Worm (Caenorhabditis elegans) whole organism, mixed stage, embryonic: ENCODE data around the gene F46B3.23.

ENCODE experiments used
- M03D4.4 ChIP-seq: sonication (generic microtip); optimal IDR thresholded peaks from 2 replicates; lab custom pipeline; 2017; ENCODE audit warnings: mild to moderate bottlenecking, missing genetic modification characterization, missing compliant biosample characterization
- bed-3 ChIP-seq: fragments of 200-800 bp; sonication (Bioruptor generic); optimal IDR thresholded peaks from 3 replicates; lab custom pipeline; 2018; ENCODE audit warnings: mild to moderate bottlenecking, missing genetic modification characterization, moderate library complexity, missing compliant biosample characterization
- blmp-1 ChIP-seq: fragments of 150-350 bp; optimal IDR thresholded peaks from 2 replicates; lab custom pipeline; 2014; ENCODE audit warnings: missing biosample characterization, missing genetic modification characterization
- ceh-39 ChIP-seq: fragments of 150-350 bp; optimal IDR thresholded peaks from 2 replicates; lab custom pipeline; 2014; ENCODE audit warnings: missing biosample characterization, missing genetic modification characterization
- ceh-43 ChIP-seq: fragments of 200-800 bp; sonication (Bioruptor generic); optimal IDR thresholded peaks from 2 replicates; lab custom pipeline; 2018; ENCODE audit warnings: mild to moderate bottlenecking, missing genetic modification characterization, moderate library complexity, missing compliant biosample characterization
- ceh-83 ChIP-seq: fragments of 200-800 bp; sonication (Bioruptor generic); optimal IDR thresholded peaks from 2 replicates; lab custom pipeline; 2018; ENCODE audit warnings: mild to moderate bottlenecking, missing genetic modification characterization, missing compliant biosample characterization
- ces-1 ChIP-seq: fragments of 150-350 bp; optimal IDR thresholded peaks from 2 replicates; lab custom pipeline; 2014; ENCODE audit warnings: missing biosample characterization, missing genetic modification reagents, missing genetic modification characterization
- cnd-1 ChIP-seq: fragments of 200-800 bp; sonication (Bioruptor generic); optimal IDR thresholded peaks from 2 replicates; lab custom pipeline; 2018; ENCODE audit warnings: mild to moderate bottlenecking, missing genetic modification characterization, missing compliant biosample characterization
- drap-1 ChIP-seq: fragments of 200-800 bp; sonication (Bioruptor generic); optimal IDR thresholded peaks from 3 replicates; lab custom pipeline; 2018; ENCODE audit warnings: mild to moderate bottlenecking, missing genetic modification characterization, missing compliant biosample characterization
- elt-1 ChIP-seq: sonication (generic microtip); optimal IDR thresholded peaks from 2 replicates; lab custom pipeline; 2017; ENCODE audit warnings: missing genetic modification characterization, mild to moderate bottlenecking, missing compliant biosample characterization, antibody characterized with exemption, moderate library complexity, borderline replicate concordance; ENCODE audit not compliant: insufficient read depth
- elt-3 ChIP-seq: fragments of 150-350 bp; optimal IDR thresholded peaks from 2 replicates; lab custom pipeline; 2014; ENCODE audit warnings: missing biosample characterization, missing genetic modification characterization
- flh-1 ChIP-seq: fragments of 200-800 bp; sonication (Bioruptor generic); optimal IDR thresholded peaks from 2 replicates; lab custom pipeline; 2018; ENCODE audit warnings: mild to moderate bottlenecking, missing genetic modification characterization, moderate library complexity, missing compliant biosample characterization
- ham-2 ChIP-seq: fragments of 200-800 bp; sonication (Bioruptor generic); optimal IDR thresholded peaks from 2 replicates; lab custom pipeline; 2018; ENCODE audit warnings: mild to moderate bottlenecking, missing genetic modification characterization, missing compliant biosample characterization
- hlh-1 ChIP-seq: fragments of 150-350 bp; optimal IDR thresholded peaks from 2 replicates; lab custom pipeline; 2014; ENCODE audit warnings: missing biosample characterization, missing genetic modification reagents, missing genetic modification characterization
- lin-13 ChIP-seq: fragments of 150-350 bp; optimal IDR thresholded peaks from 2 replicates; lab custom pipeline; 2014; ENCODE audit warnings: missing biosample characterization, missing genetic modification characterization
- lin-32 ChIP-seq: fragments of 200-800 bp; sonication (Bioruptor generic); optimal IDR thresholded peaks from 2 replicates; lab custom pipeline; 2018; ENCODE audit warnings: mild to moderate bottlenecking, missing genetic modification characterization, missing compliant biosample characterization
- mls-2 ChIP-seq: sonication (generic microtip); optimal IDR thresholded peaks from 2 replicates; lab custom pipeline; 2016; ENCODE audit warnings: mild to moderate bottlenecking, missing genetic modification characterization, moderate library complexity, missing compliant biosample characterization
- nhr-12 ChIP-seq: fragments of 150-350 bp; optimal IDR thresholded peaks from 2 replicates; lab custom pipeline; 2014; ENCODE audit warnings: missing biosample characterization, missing genetic modification characterization
- nhr-2 ChIP-seq: fragments of 150-350 bp; optimal IDR thresholded peaks from 2 replicates; lab custom pipeline; 2014; ENCODE audit warnings: missing biosample characterization, missing genetic modification characterization
- nhr-237 ChIP-seq: fragments of 150-350 bp; optimal IDR thresholded peaks from 2 replicates; lab custom pipeline; 2014; ENCODE audit warnings: missing biosample characterization, missing genetic modification characterization
- nhr-28 ChIP-seq: fragments of 150-350 bp; optimal IDR thresholded peaks from 2 replicates; lab custom pipeline; 2014; ENCODE audit warnings: missing biosample characterization, missing genetic modification characterization
- nhr-76 ChIP-seq: sonication (generic microtip); optimal IDR thresholded peaks from 2 replicates; lab custom pipeline; 2017; ENCODE audit warnings: missing biosample characterization, missing genetic modification characterization
- pha-4 ChIP-seq: fragments of 150-350 bp; optimal IDR thresholded peaks from 2 replicates; lab custom pipeline; 2018; ENCODE audit warnings: missing biosample characterization, missing genetic modification reagents, missing genetic modification characterization
- snpc-4 ChIP-seq: fragments of 150-350 bp; optimal IDR thresholded peaks from 2 replicates; lab custom pipeline; 2014; ENCODE audit warnings: missing biosample characterization, missing genetic modification characterization
- sptf-1 ChIP-seq: sonication (generic microtip); optimal IDR thresholded peaks from 2 replicates; lab custom pipeline; 2017; ENCODE audit warnings: mild to moderate bottlenecking, missing genetic modification characterization, moderate library complexity, missing compliant biosample characterization
- unc-120 ChIP-seq: sonication (generic microtip); optimal IDR thresholded peaks from 2 replicates; lab custom pipeline; 2017; ENCODE audit warnings: missing genetic modification characterization, missing compliant biosample characterization; ENCODE audit not compliant: poor library complexity, severe bottlenecking
- unc-39 ChIP-seq: fragments of 150-350 bp; optimal IDR thresholded peaks from 2 replicates; lab custom pipeline; 2014; ENCODE audit warnings: missing biosample characterization, missing genetic modification characterization
- unc-62 ChIP-seq: fragments of 150-350 bp; optimal IDR thresholded peaks from 2 replicates; lab custom pipeline; 2014; ENCODE audit warnings: missing biosample characterization, missing genetic modification reagents, missing genetic modification characterization
- zip-8 ChIP-seq: fragments of 150-350 bp; optimal IDR thresholded peaks from 2 replicates; lab custom pipeline; 2014; ENCODE audit warnings: missing biosample characterization, missing genetic modification characterization
- ztf-11 ChIP-seq: fragments of 150-350 bp; optimal IDR thresholded peaks from 2 replicates; lab custom pipeline; 2014; ENCODE audit warnings: missing biosample characterization, missing genetic modification characterization

Gene F46B3.23

DNA sequence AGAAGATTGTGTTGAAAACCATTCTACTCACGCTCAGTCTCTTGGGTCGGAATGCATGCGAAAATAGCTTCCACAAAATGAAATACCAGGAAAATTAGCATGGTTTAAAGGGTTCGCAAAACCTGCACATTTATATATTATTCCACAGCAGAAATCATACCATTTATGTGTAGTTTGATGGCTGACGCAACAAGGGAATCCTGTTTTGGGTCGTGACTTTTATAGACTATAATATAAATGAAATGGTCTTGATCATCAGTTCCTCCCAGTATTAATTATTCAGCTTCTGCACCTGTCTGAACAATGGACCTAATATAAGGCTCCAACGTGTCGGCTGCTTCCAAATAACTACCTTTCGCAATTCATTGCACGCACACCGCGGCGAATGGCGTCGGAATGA, 16.5 kb upstream of the F46B3.23 start, which contains the start of gene F46B3.8:
Gene F46B3.8 (minus strand): TSS at position 101 of the 400 bp plus-strand sequence.
- TF ChIP-seq unc-62 (GFP tag; lab: Kevin White, UChicago): no peak
- no peak for TF ChIP-seq snpc-4
- TF ChIP-seq mls-2 (tag; lab: Kevin White, UChicago): no peak
- no peak for TF ChIP-seq zip-8
- TF ChIP-seq unc-39 (tag; lab: Kevin White, UChicago): no peak
- TF ChIP-seq ceh-43 (GFP tag; lab: Kevin White, UChicago): no peak
- no peak for TF ChIP-seq nhr-12 (tag; lab: Kevin White, UChicago)
- TF ChIP-seq pha-4 (tag; lab: Kevin White, UChicago): no peak
- TF ChIP-seq lin-32: no peak
- TF ChIP-seq hlh-1 (tag; lab: Kevin White, UChicago): no peak
- no peak for TF ChIP-seq ces-1 (GFP tag; lab: Kevin White, UChicago)
- TF ChIP-seq lin-13 (tag; lab: Kevin White, UChicago): no peak
- no peak for TF ChIP-seq nhr-76 (tag; lab: Kevin White, UChicago)
- no peak for TF ChIP-seq drap-1
- TF ChIP-seq nhr-28 (tag; lab: Kevin White, UChicago): no peak
- no peak for TF ChIP-seq ztf-11 (tag; lab: Kevin White, UChicago)
- no peak for TF ChIP-seq elt-3
- no peak for TF ChIP-seq nhr-237 (tag; lab: Kevin White, UChicago)
- TF ChIP-seq nhr-2 (tag; lab: Kevin White, UChicago): no peak

DNA sequence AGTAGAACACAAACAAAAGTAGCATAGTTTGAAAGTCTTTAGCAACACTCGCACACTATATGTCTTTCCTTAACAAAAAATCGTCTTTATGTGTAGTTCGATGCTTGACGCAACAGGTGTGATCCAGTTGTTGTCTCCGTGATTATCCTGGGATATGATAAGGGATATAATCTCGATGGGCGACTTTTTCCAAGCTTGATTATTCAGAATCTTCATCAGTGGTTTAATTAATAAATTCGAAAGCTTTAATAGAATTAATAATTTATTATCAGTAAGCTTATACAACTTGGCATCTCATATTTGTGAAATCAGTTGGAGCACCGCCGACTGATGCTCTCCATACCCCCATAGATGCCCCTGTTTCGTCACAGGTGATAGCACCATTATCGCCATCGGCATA, 12.1 kb upstream of the F46B3.23 start, which contains the start of gene F46B3.7:
Gene F46B3.7 (minus strand): TSS at position 101 of the 400 bp plus-strand sequence.
- no peak for TF ChIP-seq lin-13 (tag; lab: Kevin White, UChicago)
- TF ChIP-seq drap-1: no peak
- no peak for TF ChIP-seq ceh-43 (GFP tag; lab: Kevin White, UChicago)
- TF ChIP-seq blmp-1 (tag; lab: Kevin White, UChicago): no peak
- TF ChIP-seq ceh-83 (GFP tag; lab: Kevin White, UChicago): no peak
- no peak for TF ChIP-seq nhr-28 (tag; lab: Kevin White, UChicago)
- no peak for TF ChIP-seq M03D4.4 (tag; lab: Kevin White, UChicago)
- no peak for TF ChIP-seq nhr-2 (tag; lab: Kevin White, UChicago)
- TF ChIP-seq sptf-1 (tag; lab: Kevin White, UChicago): no peak
- no peak for TF ChIP-seq zip-8
- no peak for TF ChIP-seq bed-3 (GFP tag; lab: Kevin White, UChicago)
- TF ChIP-seq ces-1 (GFP tag; lab: Kevin White, UChicago): no peak
- TF ChIP-seq lin-32: no peak
- no peak for TF ChIP-seq flh-1 (GFP tag; lab: Kevin White, UChicago)
- no peak for TF ChIP-seq pha-4 (tag; lab: Kevin White, UChicago)
- TF ChIP-seq ztf-11 (tag; lab: Kevin White, UChicago): no peak
- no peak for TF ChIP-seq elt-1
- no peak for TF ChIP-seq cnd-1 (tag; lab: Kevin White, UChicago)
- TF ChIP-seq, all 35 proteins: peak for 0

DNA sequence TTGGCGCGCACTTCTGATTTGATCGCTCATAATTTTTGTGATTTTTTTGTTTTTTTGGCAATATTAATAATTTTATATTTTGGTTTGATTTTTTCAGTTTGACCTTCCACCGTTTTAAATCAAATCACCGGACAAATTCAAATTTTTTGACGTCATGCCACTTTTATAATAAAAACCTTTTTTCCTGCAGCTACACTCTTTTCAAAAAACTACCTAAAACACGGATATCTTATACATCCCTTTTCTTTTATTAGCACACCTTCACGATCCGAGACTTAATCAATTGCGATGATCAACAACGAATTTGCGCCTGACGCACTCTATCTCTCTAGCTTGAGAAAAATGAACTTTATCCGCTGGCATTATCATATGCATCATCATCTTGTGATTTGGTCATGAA, 3.0 kb upstream of the F46B3.23 start, which contains the start of gene grd-2:
Gene grd-2 (plus strand): TSS at position 301 of the 400 bp plus-strand sequence.
- no peak for TF ChIP-seq ham-2 (GFP tag; lab: Kevin White, UChicago)
- no peak for TF ChIP-seq ceh-43 (GFP tag; lab: Kevin White, UChicago)
- no peak for TF ChIP-seq flh-1 (GFP tag; lab: Kevin White, UChicago)
- TF ChIP-seq nhr-28 (tag; lab: Kevin White, UChicago): no peak
- no peak for TF ChIP-seq nhr-237 (tag; lab: Kevin White, UChicago)
- TF ChIP-seq ceh-39 (tag; lab: Kevin White, UChicago): no peak
- TF ChIP-seq blmp-1 (tag; lab: Kevin White, UChicago): no peak
- no peak for TF ChIP-seq mls-2 (tag; lab: Kevin White, UChicago)
- no peak for TF ChIP-seq bed-3 (GFP tag; lab: Kevin White, UChicago)

DNA sequence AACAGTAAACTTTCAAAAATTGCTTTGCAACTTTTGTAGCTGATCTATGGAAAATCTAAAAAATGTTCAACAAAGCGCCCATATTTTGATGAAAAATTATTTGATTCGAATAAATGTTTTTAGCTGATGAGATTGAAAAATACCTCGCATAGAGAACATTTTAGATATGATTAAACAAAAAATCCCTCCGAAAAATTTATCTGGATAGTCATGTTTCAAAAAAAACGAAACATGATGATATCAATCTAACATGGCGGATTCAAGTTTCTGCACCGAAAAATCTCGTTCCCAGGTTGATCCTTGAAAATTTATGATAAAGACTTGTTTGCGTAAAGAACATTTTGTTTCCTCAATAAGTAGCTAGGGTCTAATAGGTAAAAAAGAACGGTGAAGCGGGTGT, 2.2 kb upstream of the F46B3.23 start, which contains the start of gene ttr-12:
Gene ttr-12 (minus strand): TSS at position 101 of the 400 bp plus-strand sequence.
- TF ChIP-seq unc-62 (GFP tag; lab: Kevin White, UChicago) (no peak), nhr-2 (tag; lab: Kevin White, UChicago) (no peak), mls-2 (tag; lab: Kevin White, UChicago) (no peak), pha-4 (tag; lab: Kevin White, UChicago) (no peak), unc-120 (no peak)

DNA sequence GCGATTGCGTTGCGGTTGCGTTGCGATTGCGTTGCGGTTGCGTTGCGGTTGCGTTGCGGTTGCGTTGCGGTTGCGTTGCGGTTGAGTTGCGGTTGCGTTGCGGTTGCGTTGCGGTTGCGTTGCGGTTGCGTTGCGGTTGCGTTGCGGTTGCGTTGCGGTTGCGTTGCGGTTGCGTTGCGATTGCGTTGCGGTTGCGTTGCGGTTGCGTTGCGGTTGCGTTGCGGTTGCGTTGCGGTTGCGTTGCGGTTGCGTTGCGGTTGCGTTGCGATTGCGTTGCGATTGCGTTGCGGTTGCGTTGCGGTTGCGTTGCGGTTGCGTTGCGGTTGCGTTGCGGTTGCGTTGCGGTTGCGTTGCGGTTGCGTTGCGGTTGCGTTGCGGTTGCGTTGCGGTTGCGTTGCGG, 705 bp downstream of the F46B3.23 start:
- peak; percentile 56 for TF ChIP-seq sptf-1 (tag; lab: Kevin White, UChicago)
